Fruit fly (Drosophila melanogaster) whole organism, embryonic: ENCODE results near the gene CG1324.

Experiments
- Nf-YB ChIP-seq: fragments of 200-800 bp; sonication (Bioruptor generic); optimal IDR thresholded peaks from 3 replicates; lab custom pipeline; 2019; ENCODE audit warnings: missing biosample characterization, mild to moderate bottlenecking, missing genetic modification characterization, moderate library complexity
- Scr ChIP-seq: fragments of 200-800 bp; sonication (Bioruptor generic); IDR thresholded peaks from 2 replicates; pipeline ENCODE4 v1.3.6; 2022; ENCODE audit warnings: missing biosample characterization, missing genetic modification characterization; ENCODE audit not compliant: partially characterized antibody

Gene CG1324

dm6 chrX:20687252-20687651 is 48.5 kb downstream of the CG1324 start (continued):
- peak; percentile 88 for TF ChIP-seq Nf-YB (GFP tag; lab: Kevin White, UChicago)
- TF ChIP-seq Scr (GFP tag; lab: Robert Waterston, UW) = no peak
- TF ChIP-seq, all 482 proteins: peak for 12
